Fruit fly (Drosophila melanogaster): ENCODE results near the gene CG31638.

CG31638 gene

DNA sequence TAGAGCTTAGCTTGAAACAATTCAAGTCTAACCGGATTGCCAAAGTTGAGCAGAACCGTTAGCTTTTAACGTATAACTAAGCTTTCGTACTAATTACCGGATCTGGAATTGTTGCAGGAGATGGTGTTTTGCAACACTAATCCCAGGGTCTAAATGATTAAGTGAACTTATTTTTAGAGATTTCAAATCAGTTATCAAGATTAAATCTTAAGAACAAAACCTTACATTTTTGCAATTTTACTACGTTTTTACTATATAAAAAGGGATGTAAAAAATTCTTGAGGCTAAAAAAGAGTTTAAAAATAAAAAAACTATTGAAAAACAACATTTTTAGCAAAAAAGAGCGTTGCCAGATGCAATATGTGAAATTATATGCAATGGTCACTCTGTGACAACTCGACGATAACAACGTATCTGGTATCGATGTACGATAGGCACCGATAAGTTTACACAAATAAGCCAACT lies 2.2 kb upstream of the CG31638 start, which contains the start of the genes KFase and epsilonCOP:
Gene KFase, minus strand, starts transcription at position 81 of the 465 bp plus-strand sequence.
Gene epsilonCOP, plus strand, starts transcription at position 415 of the 465 bp plus-strand sequence.
- TF ChIP-seq CG7101 (tag; optimal IDR thresholded peaks at IDR 0.05) (peak; percentile 68), tj (GFP tag; optimal IDR thresholded peaks at IDR 0.05) (peak; percentile 92), CG5204 (GFP tag; optimal IDR thresholded peaks at IDR 0.05) (no peak), pad (GFP tag; optimal IDR thresholded peaks at IDR 0.05) (peak; percentile 55), kay (GFP tag; ENCODE audit: borderline replicate concordance) (no peak), CG1620 (GFP tag; optimal IDR thresholded peaks at IDR 0.05) (peak; percentile 71), ovo (GFP tag; optimal IDR thresholded peaks at IDR 0.05) (peak; percentile 88), CG12768 (GFP tag; optimal IDR thresholded peaks at IDR 0.05) (peak; percentile 34), Clk (GFP tag; optimal IDR thresholded peaks at IDR 0.05) (no peak), bab1 (GFP tag; optimal IDR thresholded peaks at IDR 0.05) (peak; percentile 35), Hr96 (GFP tag; optimal IDR thresholded peaks at IDR 0.05) (no peak), Crg-1 (GFP tag; optimal IDR thresholded peaks at IDR 0.05) (peak; percentile 81), toe (GFP tag; optimal IDR thresholded peaks at IDR 0.05) (no peak), CG7045 (GFP tag; optimal IDR thresholded peaks at IDR 0.05) (peak; percentile 63), CG11617 (GFP tag; optimal IDR thresholded peaks at IDR 0.05) (peak; percentile 74), cnc (optimal IDR thresholded peaks at IDR 0.05) (no peak), cic (GFP tag; optimal IDR thresholded peaks at IDR 0.05) (peak; percentile 36), CG33017 (tag; optimal IDR thresholded peaks at IDR 0.05) (peak; percentile 57), Mnt (GFP tag; optimal IDR thresholded peaks at IDR 0.05) (peak; percentile 59), CG14711 (tag; optimal IDR thresholded peaks at IDR 0.05) (peak; percentile 61)

DNA sequence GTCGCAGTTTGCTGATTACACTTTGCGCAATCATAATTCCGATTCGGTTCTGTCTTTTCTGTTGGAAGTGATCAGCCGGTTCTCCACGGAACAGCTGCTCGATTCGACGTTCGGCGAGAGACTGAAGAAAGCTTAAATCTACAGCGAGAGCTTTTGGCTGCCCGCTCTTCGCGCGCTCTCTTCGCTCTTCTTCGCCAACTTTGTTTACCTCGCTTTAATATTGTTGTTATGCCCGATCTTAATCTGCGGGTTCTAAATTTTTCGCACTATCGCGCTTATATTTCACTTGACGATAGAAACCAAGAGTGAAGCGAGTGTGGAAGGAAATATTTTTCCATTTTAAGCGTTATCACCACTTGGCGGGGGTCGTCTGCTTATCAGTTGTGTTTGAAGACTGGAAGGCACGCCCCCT lies 3.5 kb downstream of the CG31638 start, which contains the start of gene CG9547:
Gene CG9547, minus strand, starts transcription at position 128 of the 412 bp plus-strand sequence.
- TF ChIP-seq CG7101 (tag; optimal IDR thresholded peaks at IDR 0.05) (peak; percentile 69), Mnt (GFP tag; optimal IDR thresholded peaks at IDR 0.05) (peak; percentile 48), Hr96 (GFP tag; optimal IDR thresholded peaks at IDR 0.05) (no peak), Crg-1 (GFP tag; optimal IDR thresholded peaks at IDR 0.05) (peak; percentile 44), ovo (GFP tag; optimal IDR thresholded peaks at IDR 0.05) (no peak), kay (GFP tag; ENCODE audit: borderline replicate concordance) (no peak), cic (GFP tag; optimal IDR thresholded peaks at IDR 0.05) (peak; percentile 93), CG14711 (tag; optimal IDR thresholded peaks at IDR 0.05) (no peak), cnc (optimal IDR thresholded peaks at IDR 0.05) (no peak), pad (GFP tag; optimal IDR thresholded peaks at IDR 0.05) (peak; percentile 9), toe (GFP tag; optimal IDR thresholded peaks at IDR 0.05) (no peak), CG11617 (GFP tag; optimal IDR thresholded peaks at IDR 0.05) (peak; percentile 48), tj (GFP tag; optimal IDR thresholded peaks at IDR 0.05) (peak; percentile 36), CG33017 (tag; optimal IDR thresholded peaks at IDR 0.05) (peak; percentile 79), CG12768 (GFP tag; optimal IDR thresholded peaks at IDR 0.05) (peak; percentile 87), Clk (GFP tag; optimal IDR thresholded peaks at IDR 0.05) (no peak), bab1 (GFP tag; optimal IDR thresholded peaks at IDR 0.05) (peak; percentile 68), CG5204 (GFP tag; optimal IDR thresholded peaks at IDR 0.05) (no peak), CG1620 (GFP tag; optimal IDR thresholded peaks at IDR 0.05) (no peak), CG7045 (GFP tag; optimal IDR thresholded peaks at IDR 0.05) (peak; percentile 24)

DNA sequence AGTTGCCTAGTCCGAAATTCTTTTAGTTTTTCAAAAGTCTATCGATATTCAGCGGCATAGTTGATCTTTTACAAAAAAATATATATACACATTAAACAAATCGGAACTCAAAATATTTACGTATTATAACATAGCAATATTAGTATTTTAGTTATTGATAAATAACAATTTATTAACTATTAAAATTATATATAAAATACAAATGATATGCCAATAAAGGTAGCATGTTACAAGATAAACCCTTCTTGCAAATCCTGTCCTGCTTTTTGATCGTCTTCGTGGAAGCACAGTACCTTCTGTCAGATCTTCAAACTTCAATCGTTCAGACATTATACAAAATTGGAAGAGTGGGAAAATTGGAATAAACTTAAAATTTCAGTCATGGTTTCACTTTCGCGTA lies 5.9 kb downstream of the CG31638 start, which contains the start of gene CG9550:
Gene CG9550, plus strand, starts transcription at position 301 of the 400 bp plus-strand sequence.
- TF ChIP-seq Crg-1 (GFP tag; optimal IDR thresholded peaks at IDR 0.05) (no peak), cnc (optimal IDR thresholded peaks at IDR 0.05) (no peak), pad (GFP tag; optimal IDR thresholded peaks at IDR 0.05) (no peak), Clk (GFP tag; optimal IDR thresholded peaks at IDR 0.05) (no peak), cic (GFP tag; optimal IDR thresholded peaks at IDR 0.05) (no peak), CG12768 (GFP tag; optimal IDR thresholded peaks at IDR 0.05) (no peak), CG11617 (GFP tag; optimal IDR thresholded peaks at IDR 0.05) (no peak), CG33017 (tag; optimal IDR thresholded peaks at IDR 0.05) (no peak), CG5204 (GFP tag; optimal IDR thresholded peaks at IDR 0.05) (no peak)

DNA sequence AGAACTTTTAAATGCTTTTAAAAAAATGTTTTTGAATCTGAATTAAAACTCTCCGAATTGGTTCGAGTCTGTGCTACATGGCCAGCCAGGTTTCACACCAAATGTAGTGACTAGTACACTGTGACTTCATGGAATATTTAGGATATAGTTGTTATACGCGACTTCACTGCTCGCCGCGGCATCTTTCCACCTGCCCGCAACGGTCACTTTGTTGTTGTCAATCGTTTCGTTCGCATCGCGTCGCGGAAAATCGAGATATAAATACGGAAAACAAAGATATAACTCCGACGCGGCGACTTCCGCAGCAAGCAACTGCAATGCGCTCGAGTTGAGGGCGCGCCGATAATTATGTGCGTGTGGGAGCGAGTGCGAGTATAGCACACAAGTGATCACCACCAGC lies 7.6 kb downstream of the CG31638 start, which contains the start of gene CG31637:
Gene CG31637, plus strand, starts transcription at position 200 of the 400 bp plus-strand sequence.
- no peak for TF ChIP-seq Mnt (GFP tag; optimal IDR thresholded peaks at IDR 0.05)
- TF ChIP-seq CG7101 (tag; optimal IDR thresholded peaks at IDR 0.05), result peak; percentile 15
- no peak for TF ChIP-seq CG1620 (GFP tag; optimal IDR thresholded peaks at IDR 0.05)
- no peak for TF ChIP-seq Clk (GFP tag; optimal IDR thresholded peaks at IDR 0.05)
- no peak for TF ChIP-seq tj (GFP tag; optimal IDR thresholded peaks at IDR 0.05)
- TF ChIP-seq cic (GFP tag; optimal IDR thresholded peaks at IDR 0.05), result peak; percentile 11
- TF ChIP-seq Crg-1 (GFP tag; optimal IDR thresholded peaks at IDR 0.05), result no peak
- TF ChIP-seq CG12768 (GFP tag; optimal IDR thresholded peaks at IDR 0.05), result no peak
- peak; percentile 18 for TF ChIP-seq pad (GFP tag; optimal IDR thresholded peaks at IDR 0.05)
- peak; percentile 55 for TF ChIP-seq bab1 (GFP tag; optimal IDR thresholded peaks at IDR 0.05)
- no peak for TF ChIP-seq cnc (optimal IDR thresholded peaks at IDR 0.05)

DNA sequence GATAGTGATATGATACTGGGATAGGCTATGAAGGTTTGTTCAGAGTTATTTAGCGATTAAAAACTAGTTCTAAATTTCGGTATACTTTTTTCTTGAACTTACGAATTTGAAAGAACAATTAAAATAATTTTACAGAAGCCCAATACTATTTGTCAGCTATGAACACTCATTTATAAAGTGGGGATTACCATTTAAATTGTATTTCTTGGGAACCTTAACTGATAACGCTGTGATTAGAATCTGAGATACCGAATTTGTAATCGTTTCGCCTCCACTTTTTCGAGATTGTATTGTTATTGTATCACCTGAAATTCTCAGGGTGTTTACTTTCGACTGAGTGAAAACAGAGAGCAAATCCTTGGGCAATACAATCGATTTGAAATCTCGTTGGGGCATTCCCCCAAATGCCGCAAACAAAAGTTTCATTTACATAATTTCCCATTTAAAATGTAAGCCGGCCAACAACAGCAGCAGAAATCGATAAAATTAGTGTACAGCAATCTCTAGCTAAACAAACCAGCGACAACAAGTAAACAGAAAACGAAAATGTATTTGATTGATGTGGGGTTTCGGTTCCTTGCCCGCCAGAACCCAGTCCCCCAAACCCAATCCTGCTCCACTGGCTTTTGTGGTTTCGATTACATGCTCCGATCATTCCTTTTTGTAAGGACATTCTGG lies 9.9 kb downstream of the CG31638 start:
- TF ChIP-seq cic (GFP tag; optimal IDR thresholded peaks at IDR 0.05) (no peak), Clk (GFP tag; optimal IDR thresholded peaks at IDR 0.05) (no peak), pad (GFP tag; optimal IDR thresholded peaks at IDR 0.05) (no peak), CG11617 (GFP tag; optimal IDR thresholded peaks at IDR 0.05) (no peak), bab1 (GFP tag; optimal IDR thresholded peaks at IDR 0.05) (no peak), CG12768 (GFP tag; optimal IDR thresholded peaks at IDR 0.05) (no peak), toe (GFP tag; optimal IDR thresholded peaks at IDR 0.05) (no peak), CG14711 (tag; optimal IDR thresholded peaks at IDR 0.05) (no peak), CG5204 (GFP tag; optimal IDR thresholded peaks at IDR 0.05) (no peak), tj (GFP tag; optimal IDR thresholded peaks at IDR 0.05) (no peak), cnc (optimal IDR thresholded peaks at IDR 0.05) (no peak), CG7101 (tag; optimal IDR thresholded peaks at IDR 0.05) (no peak), CG7045 (GFP tag; optimal IDR thresholded peaks at IDR 0.05) (no peak), ovo (GFP tag; optimal IDR thresholded peaks at IDR 0.05) (no peak), CG1620 (GFP tag; optimal IDR thresholded peaks at IDR 0.05) (no peak), Mnt (GFP tag; optimal IDR thresholded peaks at IDR 0.05) (no peak), CG33017 (tag; optimal IDR thresholded peaks at IDR 0.05) (no peak), Hr96 (GFP tag; optimal IDR thresholded peaks at IDR 0.05) (no peak), Crg-1 (GFP tag; optimal IDR thresholded peaks at IDR 0.05) (no peak)
